Fruit fly (Drosophila melanogaster): ENCODE data around the gene CG13999.

Gene CG13999

DNA sequence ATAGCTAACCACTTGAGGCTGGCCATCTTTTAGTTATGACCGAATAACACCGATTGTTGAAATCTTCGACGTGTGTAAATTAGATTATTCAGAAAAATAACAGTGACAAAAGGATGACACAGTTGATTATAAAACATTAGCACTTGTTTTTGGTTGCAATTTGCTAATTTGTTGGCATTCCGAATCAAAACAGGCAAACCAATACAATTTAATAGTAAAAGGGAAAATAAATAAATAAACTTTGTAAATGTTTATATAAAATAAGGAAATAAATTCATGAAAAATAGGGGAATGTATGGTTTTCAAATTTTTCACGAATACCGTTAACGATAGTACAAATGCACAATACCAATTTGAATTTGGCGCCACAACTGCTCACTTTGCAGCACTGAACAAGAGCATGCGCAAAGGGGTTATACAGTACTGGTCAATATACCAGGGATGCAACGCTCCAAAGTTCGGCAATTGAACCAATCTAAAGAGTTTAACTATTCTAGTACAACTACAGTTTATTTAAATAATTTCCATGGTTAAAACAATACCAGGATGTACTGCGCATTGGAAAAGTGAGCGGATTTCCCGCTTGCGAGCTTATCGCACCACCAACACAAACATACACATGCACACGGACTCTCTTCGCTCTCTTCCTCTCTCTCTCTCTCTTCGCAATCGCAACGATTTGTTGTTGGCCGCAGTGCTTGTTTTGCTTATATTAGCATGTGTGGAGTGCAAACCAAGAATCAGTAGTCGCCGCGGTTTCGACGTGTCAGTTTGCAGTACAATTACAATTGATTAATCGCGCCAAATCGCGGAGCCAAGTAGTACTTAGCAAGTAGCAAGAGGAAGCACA, 12.8 kb downstream of the CG13999 start, which contains the start of the genes Sfp26Ad and Gpdh1 (continued):
- TF ChIP-seq CG6175 (GFP tag; IDR thresholded peaks at IDR 0.05) (peak; percentile 57; the same call in 2 of the 3 replicates), BEAF-32 (GFP tag; optimal IDR thresholded peaks at IDR 0.05) (peak; percentile 66), CG15479 (GFP tag; optimal IDR thresholded peaks at IDR 0.05) (peak; percentile 90), unc-4 (GFP tag; IDR thresholded peaks at IDR 0.05; ENCODE audit: partially characterized antibody) (peak; percentile 55), CG3726 (GFP tag; IDR thresholded peaks at IDR 0.05) (0 out of 3 replicates have a peak, but pooled peaks have one; percentile 4), CG8359 (GFP tag; optimal IDR thresholded peaks at IDR 0.05; ENCODE audit: borderline replicate concordance) (no peak), CG8765 (GFP tag; IDR thresholded peaks at IDR 0.05) (no peak), sens (GFP tag) (peak; percentile 95), fd102C (GFP tag; optimal IDR thresholded peaks at IDR 0.05) (peak; percentile 2), zen2 (GFP tag; IDR thresholded peaks at IDR 0.05; ENCODE audit: partially characterized antibody) (no peak), CG34422 (GFP tag; IDR thresholded peaks at IDR 0.05) (peak; percentile 60; the same call in 2 of the 3 replicates), CG1603 (tag; optimal IDR thresholded peaks at IDR 0.05) (peak; percentile 82), eve (GFP tag; optimal IDR thresholded peaks at IDR 0.05) (no peak), CG7963 (GFP tag; IDR thresholded peaks at IDR 0.05; ENCODE audit: partially characterized antibody) (no peak; the same call in 2 of the 3 replicates), trem (tag; optimal IDR thresholded peaks at IDR 0.05) (peak; percentile 61), z (GFP tag; IDR thresholded peaks at IDR 0.05) (0 out of 3 replicates have a peak, but pooled peaks have one; percentile 22), NfI (GFP tag; optimal IDR thresholded peaks at IDR 0.05) (peak; percentile 82), HmgZ (tag; optimal IDR thresholded peaks at IDR 0.05) (peak; percentile 80), CG15601 (tag; optimal IDR thresholded peaks at IDR 0.05) (peak; percentile 69), dan (GFP tag; IDR thresholded peaks at IDR 0.05) (no peak), CG12104 (GFP tag; optimal IDR thresholded peaks at IDR 0.05) (peak; percentile 52), Max (GFP tag; optimal IDR thresholded peaks at IDR 0.05) (peak; percentile 79), CG34224 (GFP tag; IDR thresholded peaks at IDR 0.05; ENCODE audit: partially characterized antibody) (peak; percentile 22; the same call in 1 of the 3 replicates), Hey (tag; optimal IDR thresholded peaks at IDR 0.05) (no peak), sd (tag; optimal IDR thresholded peaks at IDR 0.05) (no peak), CG11723 (GFP tag; optimal IDR thresholded peaks at IDR 0.05) (peak; percentile 57), Mrtf (GFP tag; IDR thresholded peaks at IDR 0.05) (peak; percentile 46; the same call in 1 of the 3 replicates), sc (optimal IDR thresholded peaks at IDR 0.05) (no peak), sc (GFP tag; optimal IDR thresholded peaks at IDR 0.05) (no peak), CG10979 (tag; optimal IDR thresholded peaks at IDR 0.05) (peak; percentile 56), az2 (GFP tag; optimal IDR thresholded peaks at IDR 0.05) (peak; percentile 74), Ets97D (GFP tag; optimal IDR thresholded peaks at IDR 0.05) (peak; percentile 85), CG6813 (GFP tag; optimal IDR thresholded peaks at IDR 0.05) (no peak), lmd (GFP tag; IDR thresholded peaks at IDR 0.05) (peak; percentile 67; the same call in 1 of the 2 replicates), CG10654 (GFP tag; optimal IDR thresholded peaks at IDR 0.05) (peak; percentile 64), prd (optimal IDR thresholded peaks at IDR 0.05) (no peak), prd (GFP tag; IDR thresholded peaks at IDR 0.05) (peak; percentile 74), CG10209 (GFP tag; optimal IDR thresholded peaks at IDR 0.05) (peak; percentile 74), Dek (tag; optimal IDR thresholded peaks at IDR 0.05) (peak; percentile 42), CG11504 (tag; optimal IDR thresholded peaks at IDR 0.05) (peak; percentile 66), crol (GFP tag; IDR thresholded peaks at IDR 0.05) (no peak), grn (GFP tag; optimal IDR thresholded peaks at IDR 0.05) (peak; percentile 43), seq (GFP tag; IDR thresholded peaks at IDR 0.05) (peak; percentile 58; the same call in 1 of the 2 replicates), CG12744 (GFP tag; optimal IDR thresholded peaks at IDR 0.05) (peak; percentile 38), CG12391 (tag; optimal IDR thresholded peaks at IDR 0.05) (peak; percentile 82), CG7271 (tag; optimal IDR thresholded peaks at IDR 0.05) (no peak), MBD-R2 (GFP tag; IDR thresholded peaks at IDR 0.05) (peak; percentile 75), esg (GFP tag; conservative IDR thresholded peaks at IDR 0.05) (peak; percentile 28; the same call in 1 of the 2 replicates)
